Worm (Caenorhabditis elegans) whole organism, L3 larva: Measurements from ENCODE around the gene str-77.

ENCODE experiments used
- R02D3.7 ChIP-seq: fragments of 150-350 bp; optimal IDR thresholded peaks from 2 replicates; lab custom pipeline; 2014; ENCODE audit warnings: missing biosample characterization, missing genetic modification characterization
- ZK546.5 ChIP-seq: sonication (generic microtip); optimal IDR thresholded peaks from 2 replicates; lab custom pipeline; 2017; ENCODE audit warnings: missing biosample characterization, missing genetic modification characterization
- aly-2 ChIP-seq: fragments of 150-350 bp; optimal IDR thresholded peaks from 2 replicates; lab custom pipeline; 2014; ENCODE audit warnings: missing biosample characterization, missing genetic modification characterization
- ama-1 ChIP-seq: fragments of 150-350 bp; optimal IDR thresholded peaks from 2 replicates; lab custom pipeline; 2018
- ceh-28 ChIP-seq: fragments of 150-350 bp; optimal IDR thresholded peaks from 2 replicates; lab custom pipeline; 2014; ENCODE audit warnings: missing biosample characterization, missing genetic modification reagents, missing genetic modification characterization
- ceh-82 ChIP-seq: fragments of 150-350 bp; optimal IDR thresholded peaks from 2 replicates; lab custom pipeline; 2014; ENCODE audit warnings: missing biosample characterization, missing genetic modification characterization
- ceh-9 ChIP-seq: sonication (generic microtip); optimal IDR thresholded peaks from 2 replicates; lab custom pipeline; 2018; ENCODE audit warnings: missing biosample characterization, missing genetic modification characterization
- daf-12 ChIP-seq: fragments of 150-350 bp; optimal IDR thresholded peaks from 2 replicates; lab custom pipeline; 2014; ENCODE audit warnings: missing biosample characterization, missing genetic modification reagents, missing genetic modification characterization
- egl-27 ChIP-seq: sonication (generic microtip); optimal IDR thresholded peaks from 4 replicates; lab custom pipeline; 2017; ENCODE audit warnings: missing biosample characterization, missing genetic modification reagents, missing genetic modification characterization
- egl-5 ChIP-seq: fragments of 150-350 bp; optimal IDR thresholded peaks from 2 replicates; lab custom pipeline; 2017; ENCODE audit warnings: missing biosample characterization, missing genetic modification reagents, missing genetic modification characterization, inconsistent platforms
- elt-2 ChIP-seq: sonication (generic microtip); optimal IDR thresholded peaks from 2 replicates; lab custom pipeline; 2016; ENCODE audit warnings: missing genetic modification reagents, mild to moderate bottlenecking, missing genetic modification characterization, missing compliant biosample characterization
- elt-3 ChIP-seq, 3 experiments: fragments of 150-350 bp in 1 of 3; sonication (generic microtip) in 2 of 3; optimal IDR thresholded peaks; 2 replicates in 2 of 3; 4 replicates in 1 of 3; lab custom pipeline; 2014 to 2017; ENCODE audit warnings: missing biosample characterization in 3 of 3, missing genetic modification characterization in 3 of 3
- eor-1 ChIP-seq, 2 experiments: fragments of 150-350 bp; optimal IDR thresholded peaks; 2 replicates each; lab custom pipeline; 2014 to 2018; ENCODE audit warnings: missing biosample characterization in 2 of 2, missing genetic modification characterization in 2 of 2
- fkh-10 ChIP-seq: sonication (generic microtip); optimal IDR thresholded peaks from 2 replicates; lab custom pipeline; 2017; ENCODE audit warnings: missing biosample characterization, missing genetic modification reagents, missing genetic modification characterization
- fkh-2 ChIP-seq: fragments of 150-350 bp; optimal IDR thresholded peaks from 2 replicates; lab custom pipeline; 2014; ENCODE audit warnings: missing biosample characterization, missing genetic modification reagents, missing genetic modification characterization
- fos-1 ChIP-seq: fragments of 150-350 bp; optimal IDR thresholded peaks from 2 replicates; lab custom pipeline; 2014; ENCODE audit warnings: missing biosample characterization, missing genetic modification characterization
- jun-1 ChIP-seq: fragments of 150-350 bp; optimal IDR thresholded peaks from 2 replicates; lab custom pipeline; 2014; ENCODE audit warnings: missing biosample characterization, missing genetic modification reagents, missing genetic modification characterization
- lin-15B ChIP-seq: fragments of 150-350 bp; optimal IDR thresholded peaks from 2 replicates; lab custom pipeline; 2014; ENCODE audit warnings: missing biosample characterization, missing genetic modification characterization
- lin-39 ChIP-seq: fragments of 150-350 bp; optimal IDR thresholded peaks from 2 replicates; lab custom pipeline; 2018; ENCODE audit warnings: missing biosample characterization, missing genetic modification reagents, missing genetic modification characterization
- mdl-1 ChIP-seq: fragments of 150-350 bp; optimal IDR thresholded peaks from 2 replicates; lab custom pipeline; 2014; ENCODE audit warnings: missing biosample characterization, missing genetic modification characterization
- mml-1 ChIP-seq: fragments of 150-350 bp; sonication (generic microtip); optimal IDR thresholded peaks from 3 replicates; lab custom pipeline; 2014; ENCODE audit warnings: missing biosample characterization, missing genetic modification characterization
- nhr-12 ChIP-seq: fragments of 150-350 bp; optimal IDR thresholded peaks from 2 replicates; lab custom pipeline; 2014; ENCODE audit warnings: missing biosample characterization, missing genetic modification characterization
- nhr-23 ChIP-seq: fragments of 150-350 bp; optimal IDR thresholded peaks from 2 replicates; lab custom pipeline; 2014; ENCODE audit warnings: missing biosample characterization, missing genetic modification reagents, missing genetic modification characterization
- nhr-237 ChIP-seq: fragments of 150-350 bp; optimal IDR thresholded peaks from 2 replicates; lab custom pipeline; 2014; ENCODE audit warnings: missing biosample characterization, missing genetic modification characterization
- nhr-25 ChIP-seq: sonication (generic microtip); optimal IDR thresholded peaks from 2 replicates; lab custom pipeline; 2017; ENCODE audit warnings: missing biosample characterization, missing genetic modification characterization
- nhr-28 ChIP-seq: fragments of 150-350 bp; optimal IDR thresholded peaks from 2 replicates; lab custom pipeline; 2014; ENCODE audit warnings: missing biosample characterization, missing genetic modification characterization
- nhr-43 ChIP-seq: sonication (generic microtip); optimal IDR thresholded peaks from 2 replicates; lab custom pipeline; 2016; ENCODE audit warnings: mild to moderate bottlenecking, missing genetic modification characterization, missing compliant biosample characterization; ENCODE audit not compliant: poor library complexity, severe bottlenecking
- nhr-67 ChIP-seq: fragments of 150-350 bp; optimal IDR thresholded peaks from 2 replicates; lab custom pipeline; 2014; ENCODE audit warnings: missing biosample characterization, missing genetic modification characterization
- nhr-77 ChIP-seq: fragments of 150-350 bp; optimal IDR thresholded peaks from 2 replicates; lab custom pipeline; 2014; ENCODE audit warnings: missing biosample characterization, missing genetic modification characterization
- pha-4 ChIP-seq: fragments of 150-350 bp; optimal IDR thresholded peaks from 2 replicates; lab custom pipeline; 2014; ENCODE audit warnings: missing biosample characterization, missing genetic modification reagents, missing genetic modification characterization
- sea-2 ChIP-seq: fragments of 150-350 bp; sonication (generic microtip); optimal IDR thresholded peaks from 4 replicates; lab custom pipeline; 2014; ENCODE audit warnings: missing biosample characterization, missing genetic modification reagents, missing genetic modification characterization
- snpc-4 ChIP-seq: fragments of 150-350 bp; optimal IDR thresholded peaks from 2 replicates; lab custom pipeline; 2014; ENCODE audit warnings: missing biosample characterization, missing genetic modification characterization
- tbx-2 ChIP-seq: sonication (generic microtip); optimal IDR thresholded peaks from 2 replicates; lab custom pipeline; 2016; ENCODE audit warnings: mild to moderate bottlenecking, missing genetic modification characterization, missing compliant biosample characterization
- unc-39 ChIP-seq: sonication (generic microtip); optimal IDR thresholded peaks from 4 replicates; lab custom pipeline; 2017; ENCODE audit warnings: missing biosample characterization, missing genetic modification characterization
- unc-62 ChIP-seq: fragments of 150-350 bp; sonication (generic microtip); optimal IDR thresholded peaks from 4 replicates; lab custom pipeline; 2014; ENCODE audit warnings: missing biosample characterization, missing genetic modification reagents, missing genetic modification characterization
- zag-1 ChIP-seq: fragments of 150-350 bp; optimal IDR thresholded peaks from 2 replicates; lab custom pipeline; 2014; ENCODE audit warnings: missing biosample characterization, missing genetic modification characterization
- ztf-11 ChIP-seq: fragments of 150-350 bp; optimal IDR thresholded peaks from 2 replicates; lab custom pipeline; 2014; ENCODE audit warnings: missing biosample characterization, missing genetic modification characterization
- ztf-4 ChIP-seq: fragments of 150-350 bp; optimal IDR thresholded peaks from 2 replicates; lab custom pipeline; 2014; ENCODE audit warnings: missing biosample characterization, missing genetic modification characterization

The str-77 gene

DNA sequence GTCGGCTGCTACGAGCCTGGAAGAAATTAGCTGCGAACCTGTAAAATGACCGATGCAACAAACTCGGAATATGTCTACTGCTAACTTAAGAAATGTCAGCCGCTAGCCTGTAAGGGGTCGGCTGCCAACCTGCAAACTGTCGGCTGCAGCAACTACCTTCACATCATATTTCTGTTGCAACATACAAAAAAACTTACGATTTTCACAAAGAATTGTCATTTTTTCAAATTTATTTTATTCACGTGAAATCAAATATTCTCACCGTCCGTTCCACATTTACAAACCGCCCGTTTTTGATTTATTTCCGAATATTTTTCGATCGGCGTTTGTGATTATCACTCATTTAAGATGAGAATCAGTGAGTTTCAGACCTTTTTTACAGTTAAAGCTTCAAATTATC, 19.1 kb upstream of the str-77 start, which contains the start of gene Y26G10.6:
Y26G10.6 (plus strand) TSS at position 301 of the 400 bp plus-strand sequence.
- TF ChIP-seq eor-1 (tag; optimal IDR thresholded peaks at IDR 0.05; lab: Kevin White, UChicago) (no peak), snpc-4 (tag; lab: Kevin White, UChicago) (no peak)

DNA sequence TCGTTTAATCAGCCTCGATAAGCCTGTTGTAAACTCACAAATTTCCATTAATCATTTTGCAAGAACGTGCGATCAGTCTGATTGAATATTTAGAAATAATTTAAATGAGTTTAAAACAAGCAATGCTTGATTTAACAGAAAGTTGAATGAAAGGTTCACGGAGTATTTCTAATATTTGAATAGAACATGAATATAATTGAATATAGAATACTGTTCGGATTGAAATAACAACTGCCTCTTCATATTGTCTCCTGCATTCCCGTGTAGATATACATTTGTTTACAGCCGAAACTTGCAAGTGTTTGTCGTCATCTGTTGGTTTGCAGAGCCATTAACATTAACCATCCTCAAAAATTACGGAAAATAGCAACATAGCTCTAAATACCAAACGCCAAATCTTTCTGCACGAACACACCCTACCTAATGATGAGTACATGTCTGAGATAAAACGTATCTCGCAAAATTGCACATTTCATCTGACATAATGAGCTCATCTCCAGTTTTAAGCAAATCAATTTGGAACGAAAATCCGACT, 18.0 kb upstream of the str-77 start, which contains the start of the genes Y26G10.5 and srh-32:
Y26G10.5 (minus strand) TSS at position 101 of the 535 bp plus-strand sequence.
srh-32 (plus strand) TSS at position 485 of the 535 bp plus-strand sequence.
- TF ChIP-seq ztf-11 (tag; lab: Kevin White, UChicago) (no peak), pha-4 (tag; lab: Kevin White, UChicago) (no peak), nhr-12 (tag; lab: Kevin White, UChicago) (no peak), nhr-28 (tag; lab: Kevin White, UChicago) (no peak), lin-39 (tag; lab: Kevin White, UChicago) (no peak)
- TF ChIP-seq, all 47 proteins: peak for 0

DNA sequence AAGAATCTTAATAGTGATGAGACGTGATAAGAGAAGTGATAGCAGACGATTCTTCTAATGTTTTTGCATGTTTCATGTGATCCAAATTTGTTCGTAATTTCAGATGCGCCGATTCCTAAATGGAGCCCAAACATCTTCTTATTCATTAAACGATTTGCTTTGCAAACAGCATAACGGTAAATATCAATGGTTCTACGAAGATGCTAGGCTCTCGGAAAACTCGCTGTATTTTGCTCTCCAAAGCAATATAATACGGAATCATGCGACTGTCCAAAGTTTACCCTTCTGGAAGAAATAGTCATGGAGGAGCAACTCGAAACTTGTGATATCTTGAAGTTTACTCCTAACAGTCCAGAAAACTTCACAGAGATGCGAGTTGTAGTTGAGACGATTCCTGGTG, 12.9 kb upstream of the str-77 start, which contains the start of gene W06D12.6:
W06D12.6 (plus strand) TSS at position 301 of the 400 bp plus-strand sequence.
- no peak for TF ChIP-seq jun-1 (tag; lab: Kevin White, UChicago)
- no peak for TF ChIP-seq fkh-2 (tag; lab: Kevin White, UChicago)
- TF ChIP-seq nhr-77 (tag; lab: Kevin White, UChicago) = no peak
- no peak for TF ChIP-seq ama-1
- no peak for TF ChIP-seq fkh-10 (GFP tag; lab: Kevin White, UChicago)
- TF ChIP-seq sea-2 = no peak
- TF ChIP-seq ZK546.5 (tag; lab: Kevin White, UChicago) = no peak
- no peak for TF ChIP-seq egl-27 (tag; lab: Kevin White, UChicago)
- no peak for TF ChIP-seq daf-12 (tag; lab: Kevin White, UChicago)
- TF ChIP-seq fos-1 (tag; lab: Kevin White, UChicago) = no peak
- TF ChIP-seq ceh-9 (tag; lab: Kevin White, UChicago) = no peak
- TF ChIP-seq nhr-28 (tag; lab: Kevin White, UChicago) = no peak
- no peak for TF ChIP-seq nhr-25
- no peak for TF ChIP-seq ceh-28 (tag; lab: Kevin White, UChicago)
- no peak for TF ChIP-seq unc-39
- no peak for TF ChIP-seq eor-1 (tag; optimal IDR thresholded peaks at IDR 0.05; lab: Kevin White, UChicago)
- TF ChIP-seq unc-62 (GFP tag; lab: Kevin White, UChicago) = no peak
- TF ChIP-seq, all 47 proteins: peak for 0

DNA sequence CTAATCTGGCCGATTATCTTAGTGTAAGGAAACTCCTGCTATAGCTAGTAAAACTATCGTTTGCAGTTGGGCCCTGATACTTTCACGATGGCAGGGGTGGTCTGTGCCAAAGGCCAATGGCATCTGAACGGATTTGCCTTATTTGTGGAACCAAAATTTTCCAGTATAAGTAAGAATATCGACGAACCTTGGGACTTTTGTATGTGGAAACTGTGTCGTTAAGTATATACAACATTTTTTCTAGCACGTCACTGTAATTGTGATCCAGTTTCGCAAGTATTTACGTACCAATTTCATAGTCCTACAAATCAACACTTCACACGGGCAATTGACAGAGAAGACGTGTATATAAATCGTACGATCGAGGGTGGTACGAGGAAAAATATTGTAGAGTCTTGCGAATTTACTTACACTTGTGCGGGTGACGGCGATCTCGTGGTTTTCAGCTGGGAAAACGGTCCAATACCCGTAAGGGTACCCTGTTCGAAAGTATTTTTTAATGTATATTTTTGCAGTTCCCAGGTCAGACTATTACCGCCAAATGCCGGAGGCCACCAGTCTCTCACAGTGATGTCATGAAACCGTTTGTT, 12.4 kb upstream of the str-77 start:
- TF ChIP-seq lin-39 (tag; lab: Kevin White, UChicago) (no peak), R02D3.7 (tag; lab: Kevin White, UChicago) (no peak), nhr-28 (tag; lab: Kevin White, UChicago) (no peak), snpc-4 (tag; lab: Kevin White, UChicago) (no peak)
- TF ChIP-seq, all 47 proteins: peak for 0

DNA sequence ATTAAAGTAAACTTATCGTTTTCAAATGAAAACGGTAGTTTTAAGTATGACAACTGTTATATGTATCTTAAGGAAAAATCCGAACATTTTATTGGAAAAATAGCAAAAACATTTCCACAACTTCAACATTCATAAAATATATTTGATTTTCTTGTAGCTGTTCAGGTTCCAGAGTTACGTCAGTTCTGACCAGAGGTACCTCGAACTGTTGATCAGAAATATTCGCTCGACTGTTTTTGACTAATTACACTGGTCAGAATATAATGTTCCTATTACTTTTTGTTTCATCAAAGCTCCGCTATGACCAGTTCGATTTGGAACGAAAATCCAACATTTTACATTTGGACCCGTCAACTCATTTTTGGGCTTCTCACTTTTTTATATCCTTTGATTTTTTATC, 11.7 kb upstream of the str-77 start, which contains the start of gene srh-31:
srh-31 (plus strand) TSS at position 301 of the 400 bp plus-strand sequence.
- no peak for TF ChIP-seq jun-1 (tag; lab: Kevin White, UChicago)
- no peak for TF ChIP-seq R02D3.7 (tag; lab: Kevin White, UChicago)
- no peak for TF ChIP-seq unc-62 (GFP tag; lab: Kevin White, UChicago)
- no peak for TF ChIP-seq lin-15B (tag; lab: Kevin White, UChicago)
- TF ChIP-seq daf-12 (tag; lab: Kevin White, UChicago) = no peak
- TF ChIP-seq nhr-67 (tag; lab: Kevin White, UChicago) = no peak
- no peak for TF ChIP-seq aly-2 (tag; lab: Kevin White, UChicago)
- no peak for TF ChIP-seq nhr-43
- no peak for TF ChIP-seq mdl-1 (tag; lab: Kevin White, UChicago)
- TF ChIP-seq fkh-10 (GFP tag; lab: Kevin White, UChicago) = no peak
- no peak for TF ChIP-seq egl-5 (tag; lab: Kevin White, UChicago)
- TF ChIP-seq fkh-2 (tag; lab: Kevin White, UChicago) = no peak
- TF ChIP-seq mml-1 (tag; lab: Kevin White, UChicago) = no peak

DNA sequence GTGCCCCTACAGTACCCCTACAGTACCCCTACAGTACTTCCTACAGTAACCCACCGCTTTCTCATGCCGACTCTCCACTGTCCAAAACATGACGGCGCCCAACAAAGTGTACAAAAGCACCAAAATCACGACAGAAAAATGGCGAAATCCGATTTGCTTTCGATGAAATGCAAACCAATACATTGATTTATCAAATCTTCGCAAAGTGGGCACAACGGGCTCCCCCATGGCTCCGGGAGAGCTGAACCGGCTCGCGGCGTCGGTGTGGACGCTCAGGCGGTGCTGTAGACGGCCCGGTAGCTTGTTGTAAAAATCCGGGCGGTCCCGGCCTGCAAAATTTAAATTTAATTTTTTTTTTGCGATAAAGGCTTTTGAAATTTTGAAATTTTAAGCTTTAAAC, 6.4 kb upstream of the str-77 start:
- no peak for TF ChIP-seq zag-1
- no peak for TF ChIP-seq nhr-237 (tag; lab: Kevin White, UChicago)
- no peak for TF ChIP-seq mdl-1 (tag; lab: Kevin White, UChicago)
- TF ChIP-seq elt-2 (tag; lab: Kevin White, UChicago) = no peak
- TF ChIP-seq ceh-82 = no peak
- TF ChIP-seq R02D3.7 (tag; lab: Kevin White, UChicago) = no peak
- TF ChIP-seq ztf-11 (tag; lab: Kevin White, UChicago) = no peak
- no peak for TF ChIP-seq nhr-23 (tag; lab: Kevin White, UChicago)
- no peak for TF ChIP-seq tbx-2 (tag; lab: Kevin White, UChicago)
- no peak for TF ChIP-seq fos-1 (tag; lab: Kevin White, UChicago)
- TF ChIP-seq unc-62 (GFP tag; lab: Kevin White, UChicago) = no peak
- no peak for TF ChIP-seq ztf-4
- no peak for TF ChIP-seq elt-3 (tag; optimal IDR thresholded peaks at IDR 0.05; lab: Kevin White, UChicago)
- no peak for TF ChIP-seq ceh-9 (tag; lab: Kevin White, UChicago)
